Worm (Caenorhabditis elegans): ENCODE results near the gene cisd-1.

The cisd-1 gene

ce11 chrII:11473525-11474181, 4.2 kb upstream of the cisd-1 start, which contains the start of the genes metl-1 and W02B12.11 (continued):
- TF ChIP-seq F23B12.7 (tag; optimal IDR thresholded peaks at IDR 0.05; ENCODE audit: insufficient read depth) (peak; percentile 25), C17E4.6 (GFP tag; IDR thresholded peaks at IDR 0.05) (peak; percentile 67; the same call in 1 of the 2 replicates), rpc-1 (optimal IDR thresholded peaks at IDR 0.05) (no peak), rpc-1 (tag; optimal IDR thresholded peaks at IDR 0.05) (no peak), somi-1 (GFP tag; optimal IDR thresholded peaks at IDR 0.05) (peak; percentile 50), ekl-4 (GFP tag; IDR thresholded peaks at IDR 0.05) (peak; percentile 92), tlf-1 (GFP tag; optimal IDR thresholded peaks at IDR 0.05) (peak; percentile 74), hlh-26 (GFP tag; conservative IDR thresholded peaks at IDR 0.05) (no peak), ets-4 (GFP tag; optimal IDR thresholded peaks at IDR 0.05) (no peak), sea-2 (GFP tag; IDR thresholded peaks at IDR 0.05) (no peak), ztf-18 (tag; optimal IDR thresholded peaks at IDR 0.05) (peak; percentile 99), lin-40 (tag; optimal IDR thresholded peaks at IDR 0.05) (peak; percentile 88), unc-130 (GFP tag; optimal IDR thresholded peaks at IDR 0.05) (peak; percentile 8), atf-7 (tag; optimal IDR thresholded peaks at IDR 0.05) (peak; percentile 53), rec-8 (tag; optimal IDR thresholded peaks at IDR 0.05) (peak in 1 of 2 experiments; percentile 28), dpl-1 (GFP tag; optimal IDR thresholded peaks at IDR 0.05) (peak; percentile 29), mxl-1 (tag; optimal IDR thresholded peaks at IDR 0.05) (no peak), lsl-1 (GFP tag; optimal IDR thresholded peaks at IDR 0.05) (peak; percentile 75), F10E7.11 (tag; optimal IDR thresholded peaks at IDR 0.05) (no peak), pha-4 (tag; optimal IDR thresholded peaks at IDR 0.05) (no peak), mes-4 (tag; optimal IDR thresholded peaks at IDR 0.05) (no peak), nhr-179 (tag; optimal IDR thresholded peaks at IDR 0.05) (no peak), ccch-3 (GFP tag; optimal IDR thresholded peaks at IDR 0.05) (no peak), snpc-1.3 (tag; optimal IDR thresholded peaks at IDR 0.05; ENCODE audit: insufficient read depth) (no peak), nfya-2 (GFP tag; IDR thresholded peaks at IDR 0.05) (no peak), ztf-22 (GFP tag; optimal IDR thresholded peaks at IDR 0.05) (no peak), lin-54 (GFP tag; optimal IDR thresholded peaks at IDR 0.05) (peak; percentile 87), hmg-1.2 (GFP tag; IDR thresholded peaks at IDR 0.05) (peak; percentile 92), nhr-80 (tag; optimal IDR thresholded peaks at IDR 0.05) (peak; percentile 55), ZK185.1 (tag; optimal IDR thresholded peaks at IDR 0.05; ENCODE audit: poor library complexity, severe bottlenecking) (peak; percentile 69), hrde-1 (tag; optimal IDR thresholded peaks at IDR 0.05; ENCODE audit: borderline replicate concordance) (no peak), tbx-9 (tag; optimal IDR thresholded peaks at IDR 0.05; ENCODE audit: borderline replicate concordance) (no peak), let-607 (tag; optimal IDR thresholded peaks at IDR 0.05) (peak in 1 of 2 experiments; percentile 57), repo-1 (tag; optimal IDR thresholded peaks at IDR 0.05) (peak; percentile 70), him-1 (tag; optimal IDR thresholded peaks at IDR 0.05) (no peak), akir-1 (GFP tag; optimal IDR thresholded peaks at IDR 0.05) (no peak), tbp1 (GFP tag; optimal IDR thresholded peaks at IDR 0.05) (peak; percentile 68), F55B11.4 (tag; optimal IDR thresholded peaks at IDR 0.05; ENCODE audit: borderline replicate concordance, insufficient read depth) (no peak), nhr-120 (GFP tag; IDR thresholded peaks at IDR 0.05) (no peak), ceh-27 (GFP tag; optimal IDR thresholded peaks at IDR 0.05) (peak; percentile 43), madf-8 (GFP tag; conservative IDR thresholded peaks at IDR 0.05) (peak; percentile 67), ceh-40 (GFP tag; IDR thresholded peaks at IDR 0.05) (no peak), lsy-27 (tag; optimal IDR thresholded peaks at IDR 0.05; ENCODE audit: borderline replicate concordance, insufficient read depth) (no peak), F33H1.4 (GFP tag; IDR thresholded peaks at IDR 0.05) (peak; percentile 75), egl-44 (GFP tag; IDR thresholded peaks at IDR 0.05) (no peak), lin-26 (GFP tag; IDR thresholded peaks at IDR 0.05) (peak; percentile 59; the same call in 1 of the 2 replicates), Y53F4B.3 (GFP tag; IDR thresholded peaks at IDR 0.05) (no peak)

All from whole organism, young adult.